Worm (Caenorhabditis elegans): ENCODE results near the gene nspd-5.

DNA sequence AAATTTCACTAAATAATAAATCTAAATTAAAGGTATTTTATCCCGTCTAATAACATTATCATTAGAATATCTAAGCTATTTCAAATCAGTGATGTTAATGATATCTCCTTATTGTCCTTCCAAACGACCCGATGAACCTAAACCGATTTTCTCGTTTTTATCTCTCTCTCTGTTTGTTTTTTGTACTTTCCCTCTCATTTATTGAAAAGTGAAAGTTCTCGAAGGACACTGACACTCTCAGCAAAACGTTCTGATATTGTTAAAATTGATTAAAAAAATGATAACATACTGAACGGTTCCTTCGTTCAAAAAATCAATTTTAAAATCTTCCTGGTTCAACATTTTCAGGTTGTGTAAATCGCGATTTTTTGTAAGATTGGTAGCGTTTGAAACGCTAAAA lies 15.9 kb upstream of the nspd-5 start, which contains the start of gene F11G11.13:
- TF ChIP-seq sptf-1 (tag; optimal IDR thresholded peaks at IDR 0.05), result no peak
- TF ChIP-seq ces-1 (GFP tag; optimal IDR thresholded peaks at IDR 0.05), result no peak
- TF ChIP-seq snpc-4 (tag; optimal IDR thresholded peaks at IDR 0.05), result no peak
